Worm (Caenorhabditis elegans): ENCODE measurements around the gene C50E3.5.
"Not testable (repeated sequence)": the region's sequence is repeated elsewhere in the genome, so short reads cannot be mapped to it uniquely, and the experiment has no call there.

DNA sequence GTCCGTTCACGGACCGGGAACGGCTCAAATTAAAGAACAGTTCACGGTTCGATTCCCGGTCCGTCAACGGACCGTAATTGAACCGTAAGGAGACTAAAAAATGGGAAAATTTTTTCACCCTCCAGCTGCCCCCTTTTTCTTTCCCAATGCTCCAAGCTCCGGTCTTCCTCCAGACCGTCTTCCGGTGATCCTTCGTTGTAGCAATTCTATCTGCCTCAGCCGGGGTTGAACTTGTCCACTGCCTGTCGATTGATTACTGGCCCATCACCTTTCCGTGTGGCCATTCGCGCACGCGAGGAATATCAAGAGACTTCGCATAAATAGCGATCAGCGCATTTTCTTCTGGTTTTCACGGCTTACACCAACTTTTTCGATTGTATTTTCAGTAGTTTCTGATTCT, 39.3 kb upstream of the C50E3.5 start:
- not testable (repeated sequence) for TF ChIP-seq sdz-38 (tag; optimal IDR thresholded peaks at IDR 0.05); nfyb-1 (GFP tag; IDR thresholded peaks at IDR 0.05); let-607 (tag; optimal IDR thresholded peaks at IDR 0.05)
- TF ChIP-seq B0261.1 (tag; optimal IDR thresholded peaks at IDR 0.05) (peak; percentile 62), ztf-28 (GFP tag; IDR thresholded peaks at IDR 0.05) (peak; percentile 71; the same call in 1 of the 2 replicates), pbrm-1 (GFP tag; IDR thresholded peaks at IDR 0.05) (peak; percentile 69)

All from whole organism, young adult.